Worm (Caenorhabditis elegans) whole organism, L3 larva: ENCODE measurements around the gene kmo-1.

Experiments
- ZK546.5 ChIP-seq: sonication (generic microtip); optimal IDR thresholded peaks from 2 replicates; lab custom pipeline; 2017; ENCODE audit warnings: missing biosample characterization, missing genetic modification characterization
- aly-2 ChIP-seq: fragments of 150-350 bp; optimal IDR thresholded peaks from 2 replicates; lab custom pipeline; 2014; ENCODE audit warnings: missing biosample characterization, missing genetic modification characterization
- ama-1 ChIP-seq: fragments of 150-350 bp; optimal IDR thresholded peaks from 2 replicates; lab custom pipeline; 2018
- ceh-16 ChIP-seq: sonication (generic microtip); optimal IDR thresholded peaks from 2 replicates; lab custom pipeline; 2017; ENCODE audit warnings: missing biosample characterization, missing genetic modification characterization
- ceh-28 ChIP-seq: fragments of 150-350 bp; optimal IDR thresholded peaks from 2 replicates; lab custom pipeline; 2014; ENCODE audit warnings: missing biosample characterization, missing genetic modification reagents, missing genetic modification characterization
- ceh-82 ChIP-seq: fragments of 150-350 bp; optimal IDR thresholded peaks from 2 replicates; lab custom pipeline; 2014; ENCODE audit warnings: missing biosample characterization, missing genetic modification characterization
- daf-12 ChIP-seq: fragments of 150-350 bp; optimal IDR thresholded peaks from 2 replicates; lab custom pipeline; 2014; ENCODE audit warnings: missing biosample characterization, missing genetic modification reagents, missing genetic modification characterization
- egl-27 ChIP-seq: sonication (generic microtip); optimal IDR thresholded peaks from 4 replicates; lab custom pipeline; 2017; ENCODE audit warnings: missing biosample characterization, missing genetic modification reagents, missing genetic modification characterization
- egl-5 ChIP-seq: fragments of 150-350 bp; optimal IDR thresholded peaks from 2 replicates; lab custom pipeline; 2017; ENCODE audit warnings: missing biosample characterization, missing genetic modification reagents, missing genetic modification characterization, inconsistent platforms
- elt-1 ChIP-seq: fragments of 150-350 bp; optimal IDR thresholded peaks from 2 replicates; lab custom pipeline; 2014; ENCODE audit warnings: missing biosample characterization, missing genetic modification characterization
- elt-2 ChIP-seq: sonication (generic microtip); optimal IDR thresholded peaks from 2 replicates; lab custom pipeline; 2016; ENCODE audit warnings: missing genetic modification reagents, mild to moderate bottlenecking, missing genetic modification characterization, missing compliant biosample characterization
- elt-3 ChIP-seq, 3 experiments: fragments of 150-350 bp in 1 of 3; sonication (generic microtip) in 2 of 3; optimal IDR thresholded peaks; 2 replicates in 2 of 3; 4 replicates in 1 of 3; lab custom pipeline; 2014 to 2017; ENCODE audit warnings: missing biosample characterization in 3 of 3, missing genetic modification characterization in 3 of 3
- eor-1 ChIP-seq, 2 experiments: fragments of 150-350 bp; optimal IDR thresholded peaks; 2 replicates each; lab custom pipeline; 2014 to 2018; ENCODE audit warnings: missing biosample characterization in 2 of 2, missing genetic modification characterization in 2 of 2
- fkh-2 ChIP-seq: fragments of 150-350 bp; optimal IDR thresholded peaks from 2 replicates; lab custom pipeline; 2014; ENCODE audit warnings: missing biosample characterization, missing genetic modification reagents, missing genetic modification characterization
- hmg-11 ChIP-seq: sonication (generic microtip); optimal IDR thresholded peaks from 2 replicates; lab custom pipeline; 2016; ENCODE audit warnings: missing genetic modification characterization, missing compliant biosample characterization
- jun-1 ChIP-seq: fragments of 150-350 bp; optimal IDR thresholded peaks from 2 replicates; lab custom pipeline; 2014; ENCODE audit warnings: missing biosample characterization, missing genetic modification reagents, missing genetic modification characterization
- lin-39 ChIP-seq: fragments of 150-350 bp; optimal IDR thresholded peaks from 2 replicates; lab custom pipeline; 2018; ENCODE audit warnings: missing biosample characterization, missing genetic modification reagents, missing genetic modification characterization
- nfya-1 ChIP-seq: sonication (generic microtip); optimal IDR thresholded peaks from 2 replicates; lab custom pipeline; 2017; ENCODE audit warnings: missing genetic modification characterization, mild to moderate bottlenecking, missing compliant biosample characterization, antibody characterized with exemption, moderate library complexity; ENCODE audit not compliant: insufficient read depth
- nhr-12 ChIP-seq: fragments of 150-350 bp; optimal IDR thresholded peaks from 2 replicates; lab custom pipeline; 2014; ENCODE audit warnings: missing biosample characterization, missing genetic modification characterization
- nhr-23 ChIP-seq: fragments of 150-350 bp; optimal IDR thresholded peaks from 2 replicates; lab custom pipeline; 2014; ENCODE audit warnings: missing biosample characterization, missing genetic modification reagents, missing genetic modification characterization
- nhr-237 ChIP-seq: fragments of 150-350 bp; optimal IDR thresholded peaks from 2 replicates; lab custom pipeline; 2014; ENCODE audit warnings: missing biosample characterization, missing genetic modification characterization
- nhr-25 ChIP-seq: sonication (generic microtip); optimal IDR thresholded peaks from 2 replicates; lab custom pipeline; 2017; ENCODE audit warnings: missing biosample characterization, missing genetic modification characterization
- nhr-28 ChIP-seq: fragments of 150-350 bp; optimal IDR thresholded peaks from 2 replicates; lab custom pipeline; 2014; ENCODE audit warnings: missing biosample characterization, missing genetic modification characterization
- nhr-67 ChIP-seq: fragments of 150-350 bp; optimal IDR thresholded peaks from 2 replicates; lab custom pipeline; 2014; ENCODE audit warnings: missing biosample characterization, missing genetic modification characterization
- nhr-76 ChIP-seq: fragments of 150-350 bp; sonication (generic microtip); optimal IDR thresholded peaks from 5 replicates; lab custom pipeline; 2014; ENCODE audit warnings: missing biosample characterization, missing genetic modification characterization
- pha-4 ChIP-seq: fragments of 150-350 bp; optimal IDR thresholded peaks from 2 replicates; lab custom pipeline; 2014; ENCODE audit warnings: missing biosample characterization, missing genetic modification reagents, missing genetic modification characterization
- pqm-1 ChIP-seq: fragments of 150-350 bp; optimal IDR thresholded peaks from 2 replicates; lab custom pipeline; 2017; ENCODE audit warnings: missing biosample characterization, missing genetic modification characterization, inconsistent platforms
- sea-2 ChIP-seq: fragments of 150-350 bp; sonication (generic microtip); optimal IDR thresholded peaks from 4 replicates; lab custom pipeline; 2014; ENCODE audit warnings: missing biosample characterization, missing genetic modification reagents, missing genetic modification characterization
- snpc-4 ChIP-seq: fragments of 150-350 bp; optimal IDR thresholded peaks from 2 replicates; lab custom pipeline; 2014; ENCODE audit warnings: missing biosample characterization, missing genetic modification characterization
- tbx-2 ChIP-seq: sonication (generic microtip); optimal IDR thresholded peaks from 2 replicates; lab custom pipeline; 2016; ENCODE audit warnings: mild to moderate bottlenecking, missing genetic modification characterization, missing compliant biosample characterization
- unc-39 ChIP-seq: sonication (generic microtip); optimal IDR thresholded peaks from 4 replicates; lab custom pipeline; 2017; ENCODE audit warnings: missing biosample characterization, missing genetic modification characterization
- unc-62 ChIP-seq: fragments of 150-350 bp; sonication (generic microtip); optimal IDR thresholded peaks from 4 replicates; lab custom pipeline; 2014; ENCODE audit warnings: missing biosample characterization, missing genetic modification reagents, missing genetic modification characterization
- zag-1 ChIP-seq: fragments of 150-350 bp; optimal IDR thresholded peaks from 2 replicates; lab custom pipeline; 2014; ENCODE audit warnings: missing biosample characterization, missing genetic modification characterization
- ztf-11 ChIP-seq: fragments of 150-350 bp; optimal IDR thresholded peaks from 2 replicates; lab custom pipeline; 2014; ENCODE audit warnings: missing biosample characterization, missing genetic modification characterization

kmo-1 gene

ce11 chrV:12106841-12107240 lies 36.5 kb upstream of the kmo-1 start, which contains the start of gene nhr-136:
Gene nhr-136 (plus strand): TSS chrV:12107141.
- TF ChIP-seq pha-4: no peak
- no peak for TF ChIP-seq daf-12
- TF ChIP-seq unc-39 (tag; lab: Kevin White, UChicago): no peak
- TF ChIP-seq sea-2: no peak
- TF ChIP-seq ceh-16 (tag; lab: Kevin White, UChicago): no peak
- no peak for TF ChIP-seq eor-1 (tag; optimal IDR thresholded peaks at IDR 0.05; lab: Kevin White, UChicago)
- TF ChIP-seq elt-1 (tag; lab: Kevin White, UChicago): no peak
- TF ChIP-seq zag-1: no peak
- TF ChIP-seq lin-39 (tag; lab: Kevin White, UChicago): no peak
- no peak for TF ChIP-seq unc-62
- no peak for TF ChIP-seq egl-27 (tag; lab: Kevin White, UChicago)

- peak; percentile 17 for TF ChIP-seq elt-2 (tag; lab: Kevin White, UChicago)
- TF ChIP-seq pqm-1: peak; percentile 34
- no peak for TF ChIP-seq tbx-2 (tag; lab: Kevin White, UChicago)
- TF ChIP-seq, all 47 proteins: peak for 2
These were observed 33.6 kb upstream of the kmo-1 start, which contains the start of gene nhr-153 for ce11 chrV:12103920-12104319. Gene nhr-153 (plus strand): TSS chrV:12104220.

ce11 chrV:12100794-12101343 lies 30.6 kb upstream of the kmo-1 start, which contains the start of gene nhr-154:
Gene nhr-154 (plus strand): TSS chrV:12101293.
- peak; percentile 32 for TF ChIP-seq snpc-4 (tag; lab: Kevin White, UChicago)
- TF ChIP-seq fkh-2 (tag; lab: Kevin White, UChicago): no peak
- TF ChIP-seq nhr-237 (tag; lab: Kevin White, UChicago): no peak
- peak; percentile 42 for TF ChIP-seq ceh-28 (tag; lab: Kevin White, UChicago)
- TF ChIP-seq hmg-11 (tag; lab: Kevin White, UChicago): peak; percentile 25
- peak; percentile 25 for TF ChIP-seq pqm-1
- TF ChIP-seq nhr-23 (tag; lab: Kevin White, UChicago): no peak
- peak; percentile 75 for TF ChIP-seq pha-4
- no peak for TF ChIP-seq nhr-25 (tag; lab: Kevin White, UChicago)
- no peak for TF ChIP-seq ceh-82
- TF ChIP-seq elt-2 (tag; lab: Kevin White, UChicago): peak; percentile 23
- no peak for TF ChIP-seq nhr-28 (tag; lab: Kevin White, UChicago)

DNA sequence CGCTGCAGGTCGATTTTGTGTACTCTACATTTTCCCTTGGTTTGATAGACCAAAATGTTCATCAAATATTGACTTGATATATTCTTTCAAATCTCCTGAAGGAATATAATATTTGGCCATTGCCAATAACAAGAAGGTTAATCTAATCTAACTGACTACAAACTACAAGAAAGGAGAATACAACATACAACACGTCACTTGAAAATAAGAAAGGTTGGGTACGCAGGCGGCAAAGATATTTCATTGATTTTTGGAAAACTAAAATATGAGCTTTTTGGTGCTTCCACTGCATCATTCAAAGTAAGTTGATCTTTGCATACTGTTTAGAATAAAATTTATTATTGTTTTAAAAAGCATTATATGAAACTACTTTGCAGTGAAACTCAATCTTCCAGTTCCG lies 27.8 kb upstream of the kmo-1 start, which contains the start of gene nhr-209:
Gene nhr-209 (plus strand): TSS at position 27 of the 400 bp plus-strand sequence.
- TF ChIP-seq egl-5 (tag; lab: Kevin White, UChicago): no peak
- no peak for TF ChIP-seq nhr-12 (tag; lab: Kevin White, UChicago)
- no peak for TF ChIP-seq ztf-11 (tag; lab: Kevin White, UChicago)
- no peak for TF ChIP-seq nhr-237 (tag; lab: Kevin White, UChicago)
- TF ChIP-seq nhr-76 (tag; lab: Kevin White, UChicago): no peak
- no peak for TF ChIP-seq pha-4
- TF ChIP-seq ZK546.5 (tag; lab: Kevin White, UChicago): no peak
- no peak for TF ChIP-seq elt-3 (tag; optimal IDR thresholded peaks at IDR 0.05; lab: Kevin White, UChicago)
- TF ChIP-seq, all 47 proteins: peak for 0

DNA sequence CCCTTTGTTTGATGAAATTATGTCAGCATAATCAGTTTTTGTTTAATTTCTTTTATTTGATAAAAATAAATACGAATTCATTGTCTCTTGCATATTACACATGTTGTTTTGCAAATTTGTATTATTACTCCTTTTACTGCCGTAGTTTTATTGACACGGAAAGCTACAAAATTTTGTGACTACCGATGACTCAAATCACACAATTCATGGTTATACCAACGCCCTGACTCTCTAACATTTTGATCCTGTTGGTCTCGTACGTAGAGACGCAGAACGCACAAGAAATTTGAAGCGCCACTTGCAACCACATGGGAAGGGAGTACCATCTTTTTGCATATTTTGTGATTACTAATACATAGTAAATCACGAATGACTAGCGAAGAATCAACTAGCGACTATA lies 25.5 kb upstream of the kmo-1 start, which contains the start of gene nhr-207:
Gene nhr-207 (plus strand): TSS at position 282 of the 400 bp plus-strand sequence.
- TF ChIP-seq ceh-82: no peak
- TF ChIP-seq nhr-12 (tag; lab: Kevin White, UChicago): no peak
- TF ChIP-seq jun-1: peak; percentile 8
- no peak for TF ChIP-seq elt-1 (tag; lab: Kevin White, UChicago)
- no peak for TF ChIP-seq tbx-2 (tag; lab: Kevin White, UChicago)
- peak; percentile 26 for TF ChIP-seq elt-2 (tag; lab: Kevin White, UChicago)
- TF ChIP-seq nhr-67 (tag; lab: Kevin White, UChicago): no peak
- no peak for TF ChIP-seq nhr-28 (tag; lab: Kevin White, UChicago)
- TF ChIP-seq pqm-1: peak; percentile 89
- TF ChIP-seq nfya-1 (tag; lab: Kevin White, UChicago): no peak
- no peak for TF ChIP-seq ztf-11 (tag; lab: Kevin White, UChicago)
- no peak for TF ChIP-seq ZK546.5 (tag; lab: Kevin White, UChicago)
- TF ChIP-seq aly-2 (tag; lab: Kevin White, UChicago): no peak
- no peak for TF ChIP-seq ceh-16 (tag; lab: Kevin White, UChicago)
- no peak for TF ChIP-seq nhr-237 (tag; lab: Kevin White, UChicago)
- no peak for TF ChIP-seq nhr-76 (tag; lab: Kevin White, UChicago)
- no peak for TF ChIP-seq hmg-11 (tag; lab: Kevin White, UChicago)
- no peak for TF ChIP-seq nhr-23 (tag; lab: Kevin White, UChicago)
- TF ChIP-seq fkh-2 (tag; lab: Kevin White, UChicago): no peak
- no peak for TF ChIP-seq egl-5 (tag; lab: Kevin White, UChicago)
- TF ChIP-seq egl-27 (tag; lab: Kevin White, UChicago): no peak
- TF ChIP-seq sea-2: no peak
- no peak for TF ChIP-seq lin-39 (tag; lab: Kevin White, UChicago)
- no peak for TF ChIP-seq ceh-28 (tag; lab: Kevin White, UChicago)
- no peak for TF ChIP-seq daf-12
- TF ChIP-seq ama-1 (lab: Kevin White, UChicago): no peak
- TF ChIP-seq pha-4: peak; percentile 87
